Fruit fly (Drosophila melanogaster): Measurements from ENCODE around the gene CG11619.
A peak's percentile ranks its signal among the peaks of the same experiment; 100 is the strongest.

Gene CG11619

dm6 chr3L:19000413-19000812 is 12.3 kb upstream of the CG11619 start, which contains the start of gene CG3808 (continued):
- no peak for TF ChIP-seq CG1024 (GFP tag; IDR thresholded peaks at IDR 0.05)
- peak; percentile 14 for TF ChIP-seq da (GFP tag; optimal IDR thresholded peaks at IDR 0.05)
- TF ChIP-seq CG6791 (GFP tag; IDR thresholded peaks at IDR 0.05; ENCODE audit: partially characterized antibody): 0 out of 3 replicates have a peak, but pooled peaks have one; percentile 46
- peak; percentile 74 for TF ChIP-seq CG1603 (tag; optimal IDR thresholded peaks at IDR 0.05)
- TF ChIP-seq E2f2 (GFP tag; IDR thresholded peaks at IDR 0.05): peak; percentile 100
- TF ChIP-seq chif (GFP tag; optimal IDR thresholded peaks at IDR 0.05): peak in 1 of 2 experiments; percentile 6
- peak; percentile 39 for TF ChIP-seq Mad (GFP tag; optimal IDR thresholded peaks at IDR 0.05)
- no peak for TF ChIP-seq CG32772 (GFP tag; IDR thresholded peaks at IDR 0.05)
- peak; percentile 64 for TF ChIP-seq nmo (GFP tag; optimal IDR thresholded peaks at IDR 0.05)
- no peak for TF ChIP-seq CG16863 (GFP tag; optimal IDR thresholded peaks at IDR 0.05)
- TF ChIP-seq Doc3 (GFP tag; IDR thresholded peaks at IDR 0.05; ENCODE audit: partially characterized antibody): no peak
- no peak for TF ChIP-seq fd64A (GFP tag; optimal IDR thresholded peaks at IDR 0.05)
- TF ChIP-seq CG10267 (tag; optimal IDR thresholded peaks at IDR 0.05): peak; percentile 43
- TF ChIP-seq nerfin-1 (tag; optimal IDR thresholded peaks at IDR 0.05): no peak
- TF ChIP-seq YL-1 (GFP tag; optimal IDR thresholded peaks at IDR 0.05): peak; percentile 52
- TF ChIP-seq cad (GFP tag; optimal IDR thresholded peaks at IDR 0.05): no peak
- no peak; the same call in 2 of the 3 replicates for TF ChIP-seq Opbp (GFP tag; IDR thresholded peaks at IDR 0.05; ENCODE audit: partially characterized antibody)
- no peak for TF ChIP-seq lov (optimal IDR thresholded peaks at IDR 0.05)
- no peak for TF ChIP-seq lov (GFP tag; IDR thresholded peaks at IDR 0.05)
- TF ChIP-seq CG13424 (tag; optimal IDR thresholded peaks at IDR 0.05): peak; percentile 28
- TF ChIP-seq CG11696 (GFP tag; IDR thresholded peaks at IDR 0.05): no peak
- no peak for TF ChIP-seq Deaf1 (tag; optimal IDR thresholded peaks at IDR 0.05)
- peak; percentile 54 for TF ChIP-seq B-H2 (GFP tag; optimal IDR thresholded peaks at IDR 0.05)
- no peak for TF ChIP-seq CG8359 (GFP tag; optimal IDR thresholded peaks at IDR 0.05; ENCODE audit: borderline replicate concordance)
- TF ChIP-seq CG2889 (GFP tag; IDR thresholded peaks at IDR 0.05): no peak
- no peak for TF ChIP-seq dan (GFP tag; IDR thresholded peaks at IDR 0.05)
- TF ChIP-seq nerfin-2 (GFP tag; IDR thresholded peaks at IDR 0.05; ENCODE audit: partially characterized antibody): no peak
- no peak for TF ChIP-seq Jarid2 (GFP tag; optimal IDR thresholded peaks at IDR 0.05)
- TF ChIP-seq sc (optimal IDR thresholded peaks at IDR 0.05): no peak
- TF ChIP-seq sc (GFP tag; optimal IDR thresholded peaks at IDR 0.05): no peak
- peak; percentile 99 for TF ChIP-seq dm (GFP tag; optimal IDR thresholded peaks at IDR 0.05)
- no peak for TF ChIP-seq CkIIα-i1 (GFP tag; IDR thresholded peaks at IDR 0.05)
- no peak for TF ChIP-seq Drgx (GFP tag; IDR thresholded peaks at IDR 0.05)
- no peak for TF ChIP-seq GATAe (GFP tag; conservative IDR thresholded peaks at IDR 0.05)
- TF ChIP-seq CG9215 (GFP tag; IDR thresholded peaks at IDR 0.05): no peak
- peak; percentile 17; the same call in 1 of the 2 replicates for TF ChIP-seq hbn (GFP tag; IDR thresholded peaks at IDR 0.05; ENCODE audit: partially characterized antibody)
- no peak for TF ChIP-seq fd3F (GFP tag; optimal IDR thresholded peaks at IDR 0.05)
- no peak for TF ChIP-seq Gsc (GFP tag; IDR thresholded peaks at IDR 0.05)
- no peak for TF ChIP-seq CG8944 (GFP tag; optimal IDR thresholded peaks at IDR 0.05)
- TF ChIP-seq unpg (GFP tag; optimal IDR thresholded peaks at IDR 0.05): no peak
- TF ChIP-seq Abd-B (GFP tag; optimal IDR thresholded peaks at IDR 0.05): no peak
- TF ChIP-seq so (GFP tag; IDR thresholded peaks at IDR 0.05): 0 out of 3 replicates have a peak, but pooled peaks have one; percentile 8
- TF ChIP-seq lab (GFP tag; optimal IDR thresholded peaks at IDR 0.05): no peak
- no peak for TF ChIP-seq Trl (optimal IDR thresholded peaks at IDR 0.05)
- TF ChIP-seq Trl (GFP tag; optimal IDR thresholded peaks at IDR 0.05): peak; percentile 7
- TF ChIP-seq CG18599 (GFP tag; optimal IDR thresholded peaks at IDR 0.05): no peak
- no peak for TF ChIP-seq Ada2b (GFP tag; IDR thresholded peaks at IDR 0.05)
- TF ChIP-seq Dp (GFP tag; optimal IDR thresholded peaks at IDR 0.05): peak; percentile 100
- TF ChIP-seq emc (GFP tag; optimal IDR thresholded peaks at IDR 0.05): no peak
- no peak for TF ChIP-seq mirr (GFP tag; optimal IDR thresholded peaks at IDR 0.05)
- no peak for TF ChIP-seq CG6254 (GFP tag; optimal IDR thresholded peaks at IDR 0.05)
- no peak for TF ChIP-seq repo (GFP tag; optimal IDR thresholded peaks at IDR 0.05)
